Worm (Caenorhabditis elegans) whole organism, L4 larva: Measurements from ENCODE around the gene Y62H9A.1.

Source experiments
- D1046.2 ChIP-seq: fragments of 200-800 bp; sonication (Bioruptor generic); IDR thresholded peaks from 2 replicates; pipeline ENCODE4 v1.3.6; 2022; ENCODE audit warnings: missing genetic modification characterization, missing compliant biosample characterization
- F49E8.2 ChIP-seq: sonication (generic microtip); optimal IDR thresholded peaks from 2 replicates; lab custom pipeline; 2016; ENCODE audit warnings: missing compliant biosample characterization, mild to moderate bottlenecking, missing genetic modification characterization, borderline replicate concordance
- ZK337.2 ChIP-seq: fragments of 200-800 bp; sonication (Bioruptor generic); IDR thresholded peaks from 2 replicates; pipeline ENCODE4 v1.3.6; 2022; ENCODE audit warnings: missing genetic modification reagents, missing genetic modification characterization, missing compliant biosample characterization
- ZK546.5 ChIP-seq, 2 experiments: sonication (generic microtip); optimal IDR thresholded peaks; 2 replicates each; lab custom pipeline; 2017; ENCODE audit warnings: missing biosample characterization in 2 of 2, missing genetic modification characterization in 2 of 2
- aha-1 ChIP-seq: fragments of 150-350 bp; peaks from one replicate; lab custom pipeline; 2014; ENCODE audit warnings: missing biosample characterization, missing genetic modification characterization
- aly-2 ChIP-seq: sonication (generic microtip); optimal IDR thresholded peaks from 2 replicates; lab custom pipeline; 2018; ENCODE audit warnings: missing biosample characterization, missing genetic modification characterization
- arid-1 ChIP-seq: fragments of 200-800 bp; sonication (Bioruptor generic); conservative IDR thresholded peaks from 2 replicates; pipeline ENCODE4 v1.3.6; 2022; ENCODE audit warnings: missing genetic modification reagents, missing genetic modification characterization, missing compliant biosample characterization
- attf-4 ChIP-seq: sonication (generic microtip); optimal IDR thresholded peaks from 3 replicates; lab custom pipeline; 2017; ENCODE audit warnings: missing biosample characterization, missing genetic modification characterization
- ceh-20 ChIP-seq: fragments of 200-800 bp; sonication (Bioruptor generic); IDR thresholded peaks from 2 replicates; pipeline ENCODE4 v1.3.6; 2022; ENCODE audit warnings: missing genetic modification reagents, missing genetic modification characterization, missing compliant biosample characterization
- ceh-32 ChIP-seq: sonication (generic microtip); optimal IDR thresholded peaks from 2 replicates; lab custom pipeline; 2016; ENCODE audit warnings: mild to moderate bottlenecking, missing genetic modification characterization, missing compliant biosample characterization; ENCODE audit not compliant: poor library complexity
- ceh-44 ChIP-seq: fragments of 200-800 bp; sonication (Bioruptor generic); IDR thresholded peaks from 2 replicates; pipeline ENCODE4 v1.3.6; 2022; ENCODE audit warnings: missing genetic modification reagents, missing genetic modification characterization, missing compliant biosample characterization
- ceh-82 ChIP-seq: sonication (generic microtip); optimal IDR thresholded peaks from 2 replicates; lab custom pipeline; 2017; ENCODE audit warnings: missing biosample characterization, missing genetic modification characterization
- ces-1 ChIP-seq: fragments of 150-350 bp; sonication (generic microtip); optimal IDR thresholded peaks from 4 replicates; lab custom pipeline; 2014; ENCODE audit warnings: missing biosample characterization, missing genetic modification reagents, missing genetic modification characterization
- daf-19 ChIP-seq: fragments of 200-800 bp; sonication (Bioruptor generic); conservative IDR thresholded peaks from 2 replicates; pipeline ENCODE4 v1.3.6; 2022; ENCODE audit warnings: missing genetic modification characterization, missing compliant biosample characterization
- daf-8 ChIP-seq: fragments of 200-800 bp; sonication (Bioruptor generic); IDR thresholded peaks from 2 replicates; pipeline ENCODE4 v1.3.6; 2022; ENCODE audit warnings: missing genetic modification characterization, missing compliant biosample characterization
- dmd-6 ChIP-seq: fragments of 200-800 bp; sonication (Bioruptor generic); IDR thresholded peaks from 2 replicates; pipeline ENCODE4 v1.3.6; 2022; ENCODE audit warnings: missing genetic modification reagents, missing genetic modification characterization, missing compliant biosample characterization
- dpl-1 ChIP-seq: fragments of 150-350 bp; optimal IDR thresholded peaks from 2 replicates; lab custom pipeline; 2014; ENCODE audit warnings: missing biosample characterization, missing genetic modification reagents, missing genetic modification characterization
- duxl-1 ChIP-seq: sonication (generic microtip); optimal IDR thresholded peaks from 2 replicates; lab custom pipeline; 2016; ENCODE audit warnings: mild to moderate bottlenecking, missing genetic modification characterization, moderate library complexity, missing compliant biosample characterization; ENCODE audit not compliant: poor library complexity
- fkh-10 ChIP-seq: fragments of 150-350 bp; optimal IDR thresholded peaks from 2 replicates; lab custom pipeline; 2014; ENCODE audit warnings: missing biosample characterization, missing genetic modification reagents, missing genetic modification characterization
- gei-8 ChIP-seq: fragments of 200-800 bp; sonication (Bioruptor generic); optimal IDR thresholded peaks from 2 replicates; lab custom pipeline; 2018; ENCODE audit warnings: mild to moderate bottlenecking, missing genetic modification characterization, missing compliant biosample characterization
- hlh-11 ChIP-seq: fragments of 200-800 bp; sonication (Bioruptor generic); optimal IDR thresholded peaks from 2 replicates; lab custom pipeline; 2018; ENCODE audit warnings: mild to moderate bottlenecking, missing genetic modification characterization, missing compliant biosample characterization
- hmg-1.1 ChIP-seq: fragments of 200-800 bp; sonication (Bioruptor generic); IDR thresholded peaks from 2 replicates; pipeline ENCODE4 v1.3.6; 2022; ENCODE audit warnings: missing genetic modification reagents, missing genetic modification characterization, missing compliant biosample characterization
- jun-1 ChIP-seq: fragments of 150-350 bp; optimal IDR thresholded peaks from 2 replicates; lab custom pipeline; 2014; ENCODE audit warnings: missing biosample characterization, missing genetic modification reagents, missing genetic modification characterization
- lin-1 ChIP-seq: fragments of 200-800 bp; sonication (Bioruptor generic); IDR thresholded peaks from 2 replicates; pipeline ENCODE4 v1.3.6; 2022; ENCODE audit warnings: missing genetic modification reagents, missing genetic modification characterization, missing compliant biosample characterization
- lin-29 ChIP-seq: fragments of 200-800 bp; sonication (Bioruptor generic); IDR thresholded peaks from 2 replicates; pipeline ENCODE4 v1.3.6; 2022; ENCODE audit warnings: missing genetic modification reagents, missing genetic modification characterization, missing compliant biosample characterization
- lin-38 ChIP-seq: fragments of 200-800 bp; sonication (Bioruptor generic); IDR thresholded peaks from 2 replicates; pipeline ENCODE4 v1.3.6; 2022; ENCODE audit warnings: missing genetic modification reagents, missing genetic modification characterization, missing compliant biosample characterization
- lin-39 ChIP-seq: fragments of 150-350 bp; optimal IDR thresholded peaks from 2 replicates; lab custom pipeline; 2014; ENCODE audit warnings: missing biosample characterization, missing genetic modification reagents, missing genetic modification characterization
- madf-9 ChIP-seq: fragments of 200-800 bp; sonication (Bioruptor generic); conservative IDR thresholded peaks from 2 replicates; pipeline ENCODE4 v1.3.6; 2022; ENCODE audit warnings: missing genetic modification reagents, missing genetic modification characterization, missing compliant biosample characterization
- mdt-29 ChIP-seq: fragments of 200-800 bp; sonication (Bioruptor generic); IDR thresholded peaks from 2 replicates; pipeline ENCODE4 v1.3.6; 2022; ENCODE audit warnings: missing genetic modification reagents, missing genetic modification characterization, missing compliant biosample characterization
- mxl-2 ChIP-seq: fragments of 200-800 bp; sonication (Bioruptor generic); conservative IDR thresholded peaks from 2 replicates; pipeline ENCODE4 v1.3.6; 2022; ENCODE audit warnings: missing genetic modification reagents, missing genetic modification characterization, missing compliant biosample characterization
- mxl-3 ChIP-seq: fragments of 200-800 bp; sonication (Bioruptor generic); optimal IDR thresholded peaks from 2 replicates; lab custom pipeline; 2018; ENCODE audit warnings: mild to moderate bottlenecking, missing genetic modification characterization, missing compliant biosample characterization
- nhr-111 ChIP-seq: fragments of 200-800 bp; sonication (Bioruptor generic); optimal IDR thresholded peaks from 2 replicates; lab custom pipeline; 2018; ENCODE audit warnings: mild to moderate bottlenecking, missing genetic modification characterization, missing compliant biosample characterization
- nhr-48 ChIP-seq: sonication (generic microtip); optimal IDR thresholded peaks from 2 replicates; lab custom pipeline; 2016; ENCODE audit warnings: mild to moderate bottlenecking, missing genetic modification characterization, missing compliant biosample characterization
- nhr-6 ChIP-seq: fragments of 150-350 bp; optimal IDR thresholded peaks from 2 replicates; lab custom pipeline; 2014; ENCODE audit warnings: missing biosample characterization, missing genetic modification characterization
- nhr-76 ChIP-seq: fragments of 150-350 bp; optimal IDR thresholded peaks from 2 replicates; lab custom pipeline; 2014; ENCODE audit warnings: missing biosample characterization, missing genetic modification characterization
- saeg-2 ChIP-seq: fragments of 200-800 bp; sonication (Bioruptor generic); IDR thresholded peaks from 2 replicates; pipeline ENCODE4 v1.3.6; 2022; ENCODE audit warnings: missing genetic modification reagents, missing genetic modification characterization, missing compliant biosample characterization
- sdz-12 ChIP-seq: fragments of 200-800 bp; sonication (Bioruptor generic); optimal IDR thresholded peaks from 2 replicates; lab custom pipeline; 2018; ENCODE audit warnings: mild to moderate bottlenecking, missing genetic modification characterization, missing compliant biosample characterization
- snpc-1.2 ChIP-seq: fragments of 200-800 bp; sonication (Bioruptor generic); IDR thresholded peaks from 2 replicates; pipeline ENCODE4 v1.3.6; 2022; ENCODE audit warnings: missing genetic modification reagents, missing genetic modification characterization, missing compliant biosample characterization
- snpc-4 ChIP-seq: fragments of 150-350 bp; optimal IDR thresholded peaks from 2 replicates; lab custom pipeline; 2014; ENCODE audit warnings: missing biosample characterization, missing genetic modification characterization
- spr-1 ChIP-seq: sonication (generic microtip); optimal IDR thresholded peaks from 2 replicates; lab custom pipeline; 2016; ENCODE audit warnings: mild to moderate bottlenecking, missing genetic modification characterization, missing compliant biosample characterization
- spr-3 ChIP-seq: fragments of 200-800 bp; sonication (Bioruptor generic); optimal IDR thresholded peaks from 2 replicates; lab custom pipeline; 2018; ENCODE audit warnings: mild to moderate bottlenecking, missing genetic modification characterization, missing compliant biosample characterization
- unc-130 ChIP-seq: sonication (generic microtip); optimal IDR thresholded peaks from 2 replicates; lab custom pipeline; 2016; ENCODE audit warnings: missing genetic modification reagents, missing genetic modification characterization, missing compliant biosample characterization
- vab-7 ChIP-seq: fragments of 200-800 bp; sonication (Bioruptor generic); IDR thresholded peaks from 2 replicates; pipeline ENCODE4 v1.3.6; 2022; ENCODE audit warnings: missing genetic modification reagents, missing genetic modification characterization, missing compliant biosample characterization
- zag-1 ChIP-seq: fragments of 150-350 bp; optimal IDR thresholded peaks from 2 replicates; lab custom pipeline; 2014; ENCODE audit warnings: missing biosample characterization, missing genetic modification characterization
- zfp-3 ChIP-seq: fragments of 200-800 bp; sonication (Bioruptor generic); conservative IDR thresholded peaks from 2 replicates; pipeline ENCODE4 v1.3.6; 2022; ENCODE audit warnings: missing genetic modification reagents, missing genetic modification characterization, missing compliant biosample characterization
- zip-11 ChIP-seq: fragments of 200-800 bp; sonication (Bioruptor generic); IDR thresholded peaks from 2 replicates; pipeline ENCODE4 v1.3.6; 2022; ENCODE audit warnings: missing genetic modification characterization, missing compliant biosample characterization
- ztf-7 ChIP-seq: fragments of 150-350 bp; optimal IDR thresholded peaks from 2 replicates; lab custom pipeline; 2014; ENCODE audit warnings: missing biosample characterization, missing genetic modification characterization

The Y62H9A.1 gene

ce11 chrX:11848618-11849017, 26.7 kb upstream of the Y62H9A.1 start, which contains the start of gene F54F7.9:
Gene F54F7.9 (minus strand): TSS chrX:11848718.
- TF ChIP-seq dpl-1 (no peak), gei-8 (GFP tag; lab: Kevin White, UChicago) (no peak), lin-38 (GFP tag; lab: Robert Waterston, UW) (no peak), nhr-76 (tag; lab: Kevin White, UChicago) (no peak), nhr-6 (no peak), ZK546.5 (tag; optimal IDR thresholded peaks at IDR 0.05; lab: Kevin White, UChicago) (no peak), duxl-1 (tag; lab: Kevin White, UChicago) (no peak), snpc-1.2 (GFP tag; lab: Robert Waterston, UW) (no peak), ces-1 (no peak), arid-1 (no peak), D1046.2 (no peak), zfp-3 (GFP tag; lab: Robert Waterston, UW) (no peak), zip-11 (GFP tag; lab: Robert Waterston, UW) (no peak), hlh-11 (tag; lab: Kevin White, UChicago) (no peak), mdt-29 (GFP tag; lab: Robert Waterston, UW) (no peak)

- TF ChIP-seq ZK337.2 (no peak), nhr-111 (no peak)
- TF ChIP-seq, all 104 proteins: peak for 0
Measured at ce11 chrX:11850082-11850481, 25.3 kb upstream of the Y62H9A.1 start, which contains the start of gene F54F7.3. Gene F54F7.3 (minus strand): TSS chrX:11850182.

ce11 chrX:11850572-11850971, 24.8 kb upstream of the Y62H9A.1 start, which contains the start of gene F54F7.14:
Gene F54F7.14 (plus strand): TSS chrX:11850872.
- TF ChIP-seq unc-130, result no peak
- TF ChIP-seq hmg-1.1, result no peak
- no peak for TF ChIP-seq snpc-4 (tag; lab: Kevin White, UChicago)
- TF ChIP-seq sdz-12 (GFP tag; lab: Kevin White, UChicago), result no peak
- TF ChIP-seq jun-1 (tag; lab: Kevin White, UChicago), result no peak
- no peak for TF ChIP-seq F49E8.2 (tag; lab: Kevin White, UChicago)
- no peak for TF ChIP-seq ztf-7 (tag; lab: Kevin White, UChicago)
- no peak for TF ChIP-seq ZK546.5 (tag; optimal IDR thresholded peaks at IDR 0.05; lab: Kevin White, UChicago)
- no peak for TF ChIP-seq ceh-44 (GFP tag; lab: Robert Waterston, UW)
- TF ChIP-seq fkh-10 (GFP tag; lab: Kevin White, UChicago), result no peak
- TF ChIP-seq spr-3 (GFP tag; lab: Kevin White, UChicago), result no peak
- TF ChIP-seq mxl-2 (GFP tag; lab: Robert Waterston, UW), result no peak
- TF ChIP-seq attf-4 (tag; lab: Kevin White, UChicago), result no peak

- TF ChIP-seq aha-1, result peak; percentile 61
- TF ChIP-seq D1046.2, result no peak
- TF ChIP-seq dmd-6, result no peak
- TF ChIP-seq ceh-82 (tag; lab: Kevin White, UChicago), result no peak
- no peak for TF ChIP-seq nhr-48 (tag; lab: Kevin White, UChicago)
- TF ChIP-seq lin-39 (tag; lab: Kevin White, UChicago), result no peak
Measured at ce11 chrX:11852494-11852893, 22.8 kb upstream of the Y62H9A.1 start, which contains the start of gene xtr-1. Gene xtr-1 (plus strand): TSS chrX:11852794.

ce11 chrX:11854432-11854831, 20.9 kb upstream of the Y62H9A.1 start:
- TF ChIP-seq lin-1 (no peak), spr-1 (tag; lab: Kevin White, UChicago) (no peak), D1046.2 (no peak), aly-2 (tag; lab: Kevin White, UChicago) (no peak), mxl-3 (GFP tag; lab: Kevin White, UChicago) (no peak), vab-7 (no peak), ceh-32 (tag; lab: Kevin White, UChicago) (no peak), ZK546.5 (tag; optimal IDR thresholded peaks at IDR 0.05; lab: Kevin White, UChicago) (no peak), sdz-12 (GFP tag; lab: Kevin White, UChicago) (no peak), ceh-20 (GFP tag; lab: Robert Waterston, UW) (no peak), lin-29 (GFP tag; lab: Robert Waterston, UW) (no peak), saeg-2 (GFP tag; lab: Robert Waterston, UW) (no peak), daf-19 (GFP tag; lab: Robert Waterston, UW) (no peak), daf-8 (GFP tag; lab: Robert Waterston, UW) (no peak), madf-9 (GFP tag; lab: Robert Waterston, UW) (no peak), zag-1 (tag; lab: Kevin White, UChicago) (no peak)
